Fruit fly (Drosophila melanogaster) whole organism, embryonic: ENCODE measurements around the gene rut.

ENCODE experiments used
- Asciz ChIP-seq: fragments of 200-800 bp; sonication (Bioruptor generic); optimal IDR thresholded peaks from 2 replicates; lab custom pipeline; 2017; ENCODE audit warnings: missing biosample characterization, mild to moderate bottlenecking, missing genetic modification characterization, missing genetic modification reagents
- B-H1 ChIP-seq: fragments of 200-800 bp; sonication (Bioruptor generic); IDR thresholded peaks from 3 replicates; pipeline ENCODE4 v1.3.6; 2022; ENCODE audit warnings: missing biosample characterization, missing genetic modification characterization
- CG17802 ChIP-seq: fragments of 200-800 bp; sonication (Bioruptor generic); optimal IDR thresholded peaks from 2 replicates; lab custom pipeline; 2018; ENCODE audit warnings: missing biosample characterization, mild to moderate bottlenecking, missing genetic modification characterization, moderate library complexity
- CG18476 ChIP-seq: fragments of 200-800 bp; sonication (Bioruptor generic); optimal IDR thresholded peaks from 2 replicates; lab custom pipeline; 2016; ENCODE audit warnings: missing biosample characterization, mild to moderate bottlenecking, missing genetic modification characterization
- CG30020 ChIP-seq: fragments of 200-800 bp; optimal IDR thresholded peaks from 2 replicates; lab custom pipeline; 2019; ENCODE audit warnings: missing biosample characterization, mild to moderate bottlenecking, missing genetic modification characterization, moderate library complexity
- CG3163 ChIP-seq: fragments of 200-800 bp; sonication (Bioruptor generic); optimal IDR thresholded peaks from 3 replicates; lab custom pipeline; 2016; ENCODE audit warnings: missing biosample characterization, missing genetic modification characterization
- CG3281 ChIP-seq: fragments of 200-800 bp; sonication (Bioruptor generic); optimal IDR thresholded peaks from 3 replicates; lab custom pipeline; 2017; ENCODE audit warnings: missing biosample characterization, mild to moderate bottlenecking, missing genetic modification characterization
- CG4360 ChIP-seq: fragments of 200-800 bp; sonication (Bioruptor generic); IDR thresholded peaks from 2 replicates; pipeline ENCODE4 v1.3.6; 2022; ENCODE audit warnings: missing biosample characterization, missing genetic modification characterization
- CG6689 ChIP-seq: fragments of 200-800 bp; sonication (Bioruptor generic); IDR thresholded peaks from 2 replicates; pipeline ENCODE4 v1.3.6; 2022; ENCODE audit warnings: missing biosample characterization, missing genetic modification characterization
- CG7928 ChIP-seq: fragments of 200-800 bp; sonication (Bioruptor generic); optimal IDR thresholded peaks from 2 replicates; lab custom pipeline; 2017; ENCODE audit warnings: missing biosample characterization, mild to moderate bottlenecking, missing genetic modification characterization
- CG7987 ChIP-seq: fragments of 200-800 bp; sonication (Bioruptor generic); optimal IDR thresholded peaks from 2 replicates; lab custom pipeline; 2018; ENCODE audit warnings: missing biosample characterization, mild to moderate bottlenecking, missing genetic modification characterization, moderate library complexity
- CG8290 ChIP-seq, 3 experiments: fragments of 200-800 bp; sonication (Bioruptor generic); optimal IDR thresholded peaks; 2 replicates each; lab custom pipeline; 2016 to 2019; ENCODE audit warnings: missing biosample characterization in 3 of 3, missing genetic modification characterization in 3 of 3, mild to moderate bottlenecking in 2 of 3, moderate library complexity in 1 of 3
- CG8944 ChIP-seq: fragments of 200-800 bp; sonication (Bioruptor generic); optimal IDR thresholded peaks from 3 replicates; lab custom pipeline; 2016; ENCODE audit warnings: missing biosample characterization, missing genetic modification characterization
- CG9609 ChIP-seq: fragments of 200-800 bp; sonication (Bioruptor generic); optimal IDR thresholded peaks from 3 replicates; lab custom pipeline; 2016; ENCODE audit warnings: missing biosample characterization, missing genetic modification characterization
- CoRest ChIP-seq: fragments of 200-800 bp; sonication (Bioruptor generic); optimal IDR thresholded peaks from 3 replicates; lab custom pipeline; 2018; ENCODE audit warnings: missing biosample characterization, mild to moderate bottlenecking, missing genetic modification characterization, moderate library complexity
- Dfd ChIP-seq, 2 experiments: fragments of >200 bp; optimal IDR thresholded peaks; 2 replicates each; lab custom pipeline; 2017; ENCODE audit warnings: missing biosample characterization in 2 of 2, missing genetic modification characterization in 2 of 2
- Dip2 ChIP-seq: fragments of 200-800 bp; sonication (Bioruptor generic); IDR thresholded peaks from 2 replicates; pipeline ENCODE4 v1.3.6; 2022; ENCODE audit warnings: missing biosample characterization, missing genetic modification characterization
- Dll ChIP-seq: fragments of 200-800 bp; sonication (Bioruptor generic); IDR thresholded peaks from 4 replicates; pipeline ENCODE4 v1.3.6; 2022; ENCODE audit warnings: missing biosample characterization, missing genetic modification characterization; ENCODE audit not compliant: partially characterized antibody
- Drgx ChIP-seq: fragments of 200-800 bp; sonication (Bioruptor generic); IDR thresholded peaks from 2 replicates; pipeline ENCODE4 v1.3.6; 2022; ENCODE audit warnings: missing biosample characterization, missing genetic modification characterization
- E2f1 ChIP-seq: fragments of 200-800 bp; sonication (Bioruptor generic); IDR thresholded peaks from 2 replicates; pipeline ENCODE4 v1.3.6; 2022; ENCODE audit warnings: missing biosample characterization, missing genetic modification characterization
- Elba2 ChIP-seq: fragments of 200-800 bp; sonication (Bioruptor generic); optimal IDR thresholded peaks from 3 replicates; lab custom pipeline; 2016; ENCODE audit warnings: missing biosample characterization, missing genetic modification characterization
- Hmr ChIP-seq: fragments of 200-800 bp; sonication (Bioruptor generic); optimal IDR thresholded peaks from 3 replicates; lab custom pipeline; 2017; ENCODE audit warnings: mild to moderate bottlenecking, missing biosample characterization, missing genetic modification reagents, missing genetic modification characterization
- Hmx ChIP-seq: fragments of 200-800 bp; sonication (Bioruptor generic); optimal IDR thresholded peaks from 2 replicates; lab custom pipeline; 2016; ENCODE audit warnings: missing biosample characterization, missing genetic modification characterization
- MBD-R2 ChIP-seq: fragments of 200-800 bp; sonication (Bioruptor generic); IDR thresholded peaks from 2 replicates; pipeline ENCODE4 v1.3.6; 2022; ENCODE audit warnings: missing biosample characterization, missing genetic modification characterization
- Spps ChIP-seq: fragments of 200-800 bp; sonication (Bioruptor generic); optimal IDR thresholded peaks from 2 replicates; lab custom pipeline; 2018; ENCODE audit warnings: missing biosample characterization, mild to moderate bottlenecking, missing genetic modification characterization
- Taf1 ChIP-seq: fragments of 200-800 bp; sonication (Bioruptor generic); IDR thresholded peaks from 2 replicates; pipeline ENCODE4 v1.3.6; 2022; ENCODE audit warnings: missing biosample characterization, missing genetic modification characterization
- Usf ChIP-seq: fragments of 200-800 bp; sonication (Bioruptor generic); optimal IDR thresholded peaks from 2 replicates; lab custom pipeline; 2017; ENCODE audit warnings: missing genotype, missing biosample characterization, missing genetic modification characterization
- bsh ChIP-seq, 2 experiments: fragments of 200-800 bp; sonication (Bioruptor generic); optimal IDR thresholded peaks; 2 replicates each; lab custom pipeline; 2017 to 2018; ENCODE audit warnings: mild to moderate bottlenecking in 2 of 2, missing biosample characterization in 2 of 2, missing genetic modification characterization in 2 of 2, moderate library complexity in 1 of 2
- cg ChIP-seq: fragments of 200-800 bp; sonication (Bioruptor generic); optimal IDR thresholded peaks from 3 replicates; lab custom pipeline; 2019; ENCODE audit warnings: missing biosample characterization, mild to moderate bottlenecking, missing genetic modification characterization, moderate library complexity
- chif ChIP-seq, 2 experiments: fragments of 200-800 bp; sonication (Bioruptor generic); optimal IDR thresholded peaks; 3 replicates each; lab custom pipeline; 2016; ENCODE audit warnings: missing biosample characterization in 2 of 2, missing genetic modification characterization in 2 of 2
- dan ChIP-seq: fragments of 200-800 bp; sonication (Bioruptor generic); IDR thresholded peaks from 2 replicates; pipeline ENCODE4 v1.3.6; 2022; ENCODE audit warnings: missing biosample characterization, missing genetic modification characterization
- ems ChIP-seq: fragments of 200-800 bp; sonication (Bioruptor generic); optimal IDR thresholded peaks from 3 replicates; lab custom pipeline; 2016; ENCODE audit warnings: missing biosample characterization, missing genetic modification characterization
- fd96Cb ChIP-seq: fragments of 200-800 bp; sonication (Bioruptor generic); optimal IDR thresholded peaks from 2 replicates; lab custom pipeline; 2018; ENCODE audit warnings: missing biosample characterization, mild to moderate bottlenecking, missing genetic modification characterization, moderate library complexity
- gt ChIP-seq: fragments of 200-800 bp; sonication (Bioruptor generic); IDR thresholded peaks from 2 replicates; pipeline ENCODE4 v1.3.6; 2022; ENCODE audit warnings: missing biosample characterization, missing genetic modification characterization
- her ChIP-seq: fragments of 200-800 bp; sonication (Bioruptor generic); optimal IDR thresholded peaks from 2 replicates; lab custom pipeline; 2016; ENCODE audit warnings: missing biosample characterization, missing genetic modification characterization
- jing ChIP-seq: fragments of 200-800 bp; sonication (Bioruptor generic); optimal IDR thresholded peaks from 2 replicates; lab custom pipeline; 2018; ENCODE audit warnings: missing biosample characterization, mild to moderate bottlenecking, missing genetic modification characterization
- kni ChIP-seq: fragments of 200-800 bp; sonication (Bioruptor generic); optimal IDR thresholded peaks from 3 replicates; lab custom pipeline; 2017; ENCODE audit warnings: mild to moderate bottlenecking, missing biosample characterization, missing genetic modification reagents, missing genetic modification characterization
- lab ChIP-seq: fragments of 200-800 bp; sonication (Bioruptor generic); optimal IDR thresholded peaks from 3 replicates; lab custom pipeline; 2017; ENCODE audit warnings: missing biosample characterization, missing genetic modification characterization, mild to moderate bottlenecking, moderate library complexity, missing genetic modification reagents
- lilli ChIP-seq: fragments of 200-800 bp; sonication (Bioruptor generic); optimal IDR thresholded peaks from 3 replicates; lab custom pipeline; 2016; ENCODE audit warnings: missing biosample characterization, missing genetic modification characterization
- mam ChIP-seq: fragments of 200-800 bp; sonication (Bioruptor generic); optimal IDR thresholded peaks from 3 replicates; lab custom pipeline; 2016; ENCODE audit warnings: missing biosample characterization, missing genetic modification characterization
- pho ChIP-seq: fragments of 200-800 bp; sonication (Bioruptor generic); optimal IDR thresholded peaks from 2 replicates; lab custom pipeline; 2016; ENCODE audit warnings: missing biosample characterization, missing genetic modification characterization
- run ChIP-seq: fragments of 200-800 bp; sonication (Bioruptor generic); optimal IDR thresholded peaks from 3 replicates; lab custom pipeline; 2018; ENCODE audit warnings: missing biosample characterization, mild to moderate bottlenecking, missing genetic modification characterization
- sc ChIP-seq, 3 experiments: fragments of >200 bp in 2 of 3; fragments of 200-800 bp in 1 of 3; sonication (Bioruptor generic) in 1 of 3; optimal IDR thresholded peaks; 2 replicates in 2 of 3; 3 replicates in 1 of 3; lab custom pipeline; 2017; ENCODE audit warnings: mild to moderate bottlenecking in 1 of 3, missing biosample characterization in 1 of 3, missing genetic modification characterization in 1 of 3, missing genetic modification reagents in 1 of 3
- seq ChIP-seq: fragments of 200-800 bp; sonication (Bioruptor generic); IDR thresholded peaks from 2 replicates; pipeline ENCODE4 v1.3.6; 2022; ENCODE audit warnings: missing biosample characterization, missing genetic modification characterization
- shn ChIP-seq: fragments of 200-800 bp; sonication (Bioruptor generic); optimal IDR thresholded peaks from 3 replicates; lab custom pipeline; 2016; ENCODE audit warnings: missing biosample characterization, missing genetic modification characterization
- slbo ChIP-seq: fragments of 200-800 bp; sonication (Bioruptor generic); IDR thresholded peaks from 2 replicates; pipeline ENCODE4 v1.3.6; 2022; ENCODE audit warnings: missing biosample characterization, missing genetic modification characterization
- trh ChIP-seq: fragments of 200-800 bp; sonication (Bioruptor generic); optimal IDR thresholded peaks from 2 replicates; lab custom pipeline; 2016; ENCODE audit warnings: missing biosample characterization, missing genetic modification characterization
- wek ChIP-seq: fragments of 200-800 bp; sonication (Bioruptor generic); optimal IDR thresholded peaks from 3 replicates; lab custom pipeline; 2018; ENCODE audit warnings: missing biosample characterization, mild to moderate bottlenecking, missing genetic modification characterization, moderate library complexity
- yki ChIP-seq: fragments of >200 bp; optimal IDR thresholded peaks from 3 replicates; lab custom pipeline; 2018
- zen ChIP-seq: fragments of 200-800 bp; sonication (Bioruptor generic); optimal IDR thresholded peaks from 3 replicates; lab custom pipeline; 2018; ENCODE audit warnings: missing biosample characterization, mild to moderate bottlenecking, missing genetic modification characterization, moderate library complexity
- zf30C ChIP-seq: fragments of 200-800 bp; sonication (Bioruptor generic); optimal IDR thresholded peaks from 3 replicates; lab custom pipeline; 2018; ENCODE audit warnings: missing biosample characterization, mild to moderate bottlenecking, missing genetic modification characterization

The rut gene

DNA sequence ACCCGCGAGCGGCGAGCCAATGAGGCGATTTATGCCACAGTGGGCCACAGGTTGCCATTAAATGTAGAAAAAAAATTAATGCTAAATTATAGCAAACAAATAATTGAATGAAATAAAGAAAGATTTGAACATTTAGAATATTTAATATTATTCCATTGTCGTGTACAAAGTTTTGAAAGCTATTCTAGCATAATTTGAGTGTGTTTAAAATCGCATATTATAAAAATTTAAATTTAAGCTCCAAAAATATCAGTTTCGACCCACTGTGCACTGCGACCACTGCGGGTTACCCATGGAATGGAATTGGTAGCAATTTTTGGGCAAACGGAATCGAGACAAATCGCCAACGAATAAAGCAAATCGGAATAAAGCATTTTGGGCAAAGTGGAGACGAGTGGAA is 82.1 kb downstream of the rut start (continued):
- TF ChIP-seq ems (GFP tag; lab: Kevin White, UChicago) (peak; percentile 6), Dip2 (no peak), Spps (tag; lab: Kevin White, UChicago) (peak; percentile 21), fd96Cb (peak; percentile 57), pho (no peak), Dll (no peak), CG7987 (GFP tag; lab: Kevin White, UChicago) (no peak), B-H1 (GFP tag; lab: Robert Waterston, UW) (no peak; the same call in 2 of the 3 replicates), CG3281 (GFP tag; lab: Kevin White, UChicago) (peak; percentile 10), her (GFP tag; lab: Kevin White, UChicago) (no peak), run (tag; lab: Kevin White, UChicago) (peak; percentile 24), Dfd (GFP tag; optimal IDR thresholded peaks at IDR 0.05; lab: Kevin White, UChicago) (no peak), sc (optimal IDR thresholded peaks at IDR 0.05; lab: Kevin White, UChicago) (no peak), sc (GFP tag; optimal IDR thresholded peaks at IDR 0.05; lab: Kevin White, UChicago) (peak; percentile 33), Taf1 (GFP tag; lab: Robert Waterston, UW) (no peak), CG30020 (no peak), MBD-R2 (GFP tag; lab: Robert Waterston, UW) (no peak), CG8944 (GFP tag; lab: Kevin White, UChicago) (no peak), wek (GFP tag; lab: Kevin White, UChicago) (no peak), lilli (GFP tag; lab: Kevin White, UChicago) (no peak), Elba2 (GFP tag; lab: Kevin White, UChicago) (no peak), jing (GFP tag; lab: Kevin White, UChicago) (peak; percentile 4), CG8290 (GFP tag; optimal IDR thresholded peaks at IDR 0.05; lab: Kevin White, UChicago) (no peak), CG8290 (tag; optimal IDR thresholded peaks at IDR 0.05; lab: Kevin White, UChicago) (no peak), CG7928 (GFP tag; lab: Kevin White, UChicago) (no peak), trh (no peak), kni (GFP tag; lab: Kevin White, UChicago) (no peak), zen (tag; lab: Kevin White, UChicago) (peak; percentile 75), Usf (GFP tag; lab: Kevin White, UChicago) (no peak), CG18476 (GFP tag; lab: Kevin White, UChicago) (no peak), E2f1 (GFP tag; lab: Robert Waterston, UW) (peak; percentile 42; the same call in 1 of the 2 replicates), Asciz (GFP tag; lab: Kevin White, UChicago) (peak; percentile 32), zf30C (GFP tag; lab: Kevin White, UChicago) (no peak), mam (GFP tag; lab: Kevin White, UChicago) (no peak), bsh (GFP tag; optimal IDR thresholded peaks at IDR 0.05; lab: Kevin White, UChicago) (peak in 1 of 2 experiments; percentile 73), yki (lab: Kevin White, UChicago) (no peak), seq (GFP tag; lab: Robert Waterston, UW) (no peak), slbo (GFP tag; lab: Robert Waterston, UW) (peak; percentile 50), CG17802 (tag; lab: Kevin White, UChicago) (no peak), lab (GFP tag; lab: Kevin White, UChicago) (peak; percentile 48), gt (GFP tag; lab: Robert Waterston, UW) (no peak), CG9609 (GFP tag; lab: Kevin White, UChicago) (no peak), chif (GFP tag; optimal IDR thresholded peaks at IDR 0.05; lab: Kevin White, UChicago) (no peak), shn (GFP tag; lab: Kevin White, UChicago) (no peak), cg (GFP tag; lab: Kevin White, UChicago) (no peak), CG6689 (GFP tag; lab: Robert Waterston, UW) (peak; percentile 64), CG4360 (no peak), Drgx (GFP tag; lab: Robert Waterston, UW) (peak; percentile 19; the same call in 1 of the 2 replicates), Hmr (GFP tag; lab: Kevin White, UChicago) (peak; percentile 27), dan (GFP tag; lab: Robert Waterston, UW) (no peak), Hmx (no peak), CoRest (peak; percentile 64), CG3163 (GFP tag; lab: Kevin White, UChicago) (no peak)
